Worm (Caenorhabditis elegans) whole organism, late embryonic: ENCODE results near the gene T27F7.12.

Experiments
- C08G9.2 ChIP-seq: sonication (generic microtip); optimal IDR thresholded peaks from 2 replicates; lab custom pipeline; 2016; ENCODE audit warnings: mild to moderate bottlenecking, missing genetic modification characterization, moderate library complexity, missing compliant biosample characterization
- F13H6.1 ChIP-seq: sonication (generic microtip); optimal IDR thresholded peaks from 2 replicates; lab custom pipeline; 2016; ENCODE audit warnings: missing genetic modification characterization, missing compliant biosample characterization
- K02D7.2 ChIP-seq: sonication (generic microtip); optimal IDR thresholded peaks from 2 replicates; lab custom pipeline; 2017; ENCODE audit warnings: mild to moderate bottlenecking, missing genetic modification characterization, missing compliant biosample characterization
- T23F11.4 ChIP-seq: fragments of 200-800 bp; sonication (Bioruptor generic); optimal IDR thresholded peaks from 2 replicates; lab custom pipeline; 2018; ENCODE audit warnings: mild to moderate bottlenecking, missing genetic modification characterization, missing compliant biosample characterization
- Y22D7AL.16 ChIP-seq: sonication (generic microtip); optimal IDR thresholded peaks from 2 replicates; lab custom pipeline; 2016; ENCODE audit warnings: missing genetic modification characterization, missing compliant biosample characterization
- ceh-14 ChIP-seq: sonication (generic microtip); optimal IDR thresholded peaks from 2 replicates; lab custom pipeline; 2016; ENCODE audit warnings: missing genotype, missing genetic modification characterization, missing compliant biosample characterization
- ceh-2 ChIP-seq: sonication (generic microtip); optimal IDR thresholded peaks from 2 replicates; lab custom pipeline; 2016; ENCODE audit warnings: missing genotype, missing genetic modification characterization, missing compliant biosample characterization
- ceh-45 ChIP-seq: fragments of 200-800 bp; sonication (Bioruptor generic); IDR thresholded peaks from 2 replicates; pipeline ENCODE4 v1.3.6; 2022; ENCODE audit warnings: missing genetic modification reagents, missing genetic modification characterization, missing compliant biosample characterization
- ceh-9 ChIP-seq: sonication (generic microtip); optimal IDR thresholded peaks from 2 replicates; lab custom pipeline; 2016; ENCODE audit warnings: mild to moderate bottlenecking, missing genetic modification characterization, inconsistent platforms, missing compliant biosample characterization
- dve-1 ChIP-seq: sonication (generic microtip); optimal IDR thresholded peaks from 2 replicates; lab custom pipeline; 2017; ENCODE audit warnings: antibody characterized with exemption, mild to moderate bottlenecking, missing genetic modification characterization, missing compliant biosample characterization
- elt-2 ChIP-seq: sonication (generic microtip); optimal IDR thresholded peaks from 2 replicates; lab custom pipeline; 2016; ENCODE audit warnings: missing genetic modification reagents, missing genetic modification characterization, missing compliant biosample characterization
- elt-4 ChIP-seq: sonication (generic microtip); optimal IDR thresholded peaks from 2 replicates; lab custom pipeline; 2016; ENCODE audit warnings: missing genetic modification characterization, missing compliant biosample characterization
- ets-4 ChIP-seq: sonication (generic microtip); optimal IDR thresholded peaks from 2 replicates; lab custom pipeline; 2016; ENCODE audit warnings: missing genetic modification characterization, missing compliant biosample characterization
- fax-1 ChIP-seq: sonication (generic microtip); optimal IDR thresholded peaks from 2 replicates; lab custom pipeline; 2016; ENCODE audit warnings: missing genotype, missing genetic modification characterization, missing compliant biosample characterization
- fkh-10 ChIP-seq: fragments of 150-350 bp; optimal IDR thresholded peaks from 2 replicates; lab custom pipeline; 2014; ENCODE audit warnings: missing biosample characterization, missing genetic modification reagents, missing genetic modification characterization
- hlh-30 ChIP-seq: sonication (generic microtip); optimal IDR thresholded peaks from 2 replicates; lab custom pipeline; 2017; ENCODE audit warnings: antibody characterized with exemption, missing genetic modification characterization, missing compliant biosample characterization; ENCODE audit not compliant: insufficient read depth
- lim-6 ChIP-seq: sonication (generic microtip); optimal IDR thresholded peaks from 2 replicates; lab custom pipeline; 2016; ENCODE audit warnings: missing genetic modification characterization, missing compliant biosample characterization
- madf-2 ChIP-seq: sonication (generic microtip); optimal IDR thresholded peaks from 2 replicates; lab custom pipeline; 2017; ENCODE audit warnings: missing genetic modification characterization, missing compliant biosample characterization
- mec-3 ChIP-seq: sonication (generic microtip); optimal IDR thresholded peaks from 2 replicates; lab custom pipeline; 2016; ENCODE audit warnings: borderline replicate concordance, missing genetic modification characterization, missing compliant biosample characterization
- nhr-11 ChIP-seq: fragments of 150-350 bp; optimal IDR thresholded peaks from 2 replicates; lab custom pipeline; 2014; ENCODE audit warnings: missing biosample characterization, missing genetic modification characterization
- pag-3 ChIP-seq: sonication (generic microtip); optimal IDR thresholded peaks from 2 replicates; lab custom pipeline; 2016; ENCODE audit warnings: missing compliant biosample characterization, missing genetic modification characterization, borderline replicate concordance
- pax-1 ChIP-seq: fragments of 150-350 bp; optimal IDR thresholded peaks from 2 replicates; lab custom pipeline; 2014; ENCODE audit warnings: missing biosample characterization, missing genetic modification characterization
- pqm-1 ChIP-seq: sonication (generic microtip); optimal IDR thresholded peaks from 2 replicates; lab custom pipeline; 2016; ENCODE audit warnings: missing genetic modification characterization, missing compliant biosample characterization
- rnt-1 ChIP-seq: sonication (generic microtip); optimal IDR thresholded peaks from 2 replicates; lab custom pipeline; 2016; ENCODE audit warnings: missing genetic modification characterization, missing compliant biosample characterization
- sox-4 ChIP-seq: sonication (generic microtip); optimal IDR thresholded peaks from 2 replicates; lab custom pipeline; 2017; ENCODE audit warnings: mild to moderate bottlenecking, missing genetic modification characterization, inconsistent platforms, missing compliant biosample characterization
- unc-42 ChIP-seq: sonication (generic microtip); optimal IDR thresholded peaks from 2 replicates; lab custom pipeline; 2016; ENCODE audit warnings: missing genotype, missing genetic modification characterization, missing compliant biosample characterization
- zip-5 ChIP-seq: sonication (generic microtip); optimal IDR thresholded peaks from 2 replicates; lab custom pipeline; 2016; ENCODE audit warnings: missing genetic modification characterization, missing compliant biosample characterization

Gene T27F7.12

DNA sequence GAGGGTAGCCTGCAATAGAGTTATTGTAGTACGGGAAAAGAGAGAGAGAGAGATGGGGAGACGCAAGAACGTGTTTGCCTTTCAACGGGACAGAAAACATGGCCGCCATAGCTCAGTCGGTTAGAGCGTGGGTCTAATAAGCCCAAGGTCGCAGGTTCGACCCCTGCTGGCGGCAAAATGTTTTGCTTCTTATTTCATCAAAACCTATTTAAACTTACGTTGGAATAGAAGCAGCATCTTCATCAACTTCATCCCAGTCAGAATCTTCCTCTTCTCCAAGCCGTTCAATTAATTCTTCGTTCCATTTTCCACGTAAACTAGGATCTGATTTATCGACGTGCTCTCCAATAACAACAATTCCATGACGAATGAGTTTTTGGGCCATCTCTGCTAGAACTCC, 42.8 kb downstream of the T27F7.12 start (continued):
- TF ChIP-seq C08G9.2 (tag; lab: Kevin White, UChicago) = peak; percentile 86
- peak; percentile 15 for TF ChIP-seq pag-3 (tag; lab: Kevin White, UChicago)
- TF ChIP-seq rnt-1 (tag; lab: Kevin White, UChicago) = peak; percentile 58
- TF ChIP-seq Y22D7AL.16 = peak; percentile 85
- peak; percentile 77; the same call in 1 of the 2 replicates for TF ChIP-seq ceh-45 (GFP tag; lab: Robert Waterston, UW)
- TF ChIP-seq elt-2 (tag; lab: Kevin White, UChicago) = peak; percentile 100
- TF ChIP-seq ets-4 (tag; lab: Kevin White, UChicago) = no peak
- TF ChIP-seq mec-3 (tag; lab: Kevin White, UChicago) = peak; percentile 58
- TF ChIP-seq ceh-9 = peak; percentile 49
- peak; percentile 78 for TF ChIP-seq unc-42 (tag; lab: Kevin White, UChicago)
- peak; percentile 15 for TF ChIP-seq elt-4
- peak; percentile 88 for TF ChIP-seq sox-4 (tag; lab: Kevin White, UChicago)
- TF ChIP-seq fax-1 (tag; lab: Kevin White, UChicago) = peak; percentile 82
- TF ChIP-seq ceh-14 = peak; percentile 77
- no peak for TF ChIP-seq hlh-30 (tag; lab: Kevin White, UChicago)
- peak; percentile 86 for TF ChIP-seq K02D7.2 (tag; lab: Kevin White, UChicago)
- TF ChIP-seq, all 69 proteins: peak for 59

DNA sequence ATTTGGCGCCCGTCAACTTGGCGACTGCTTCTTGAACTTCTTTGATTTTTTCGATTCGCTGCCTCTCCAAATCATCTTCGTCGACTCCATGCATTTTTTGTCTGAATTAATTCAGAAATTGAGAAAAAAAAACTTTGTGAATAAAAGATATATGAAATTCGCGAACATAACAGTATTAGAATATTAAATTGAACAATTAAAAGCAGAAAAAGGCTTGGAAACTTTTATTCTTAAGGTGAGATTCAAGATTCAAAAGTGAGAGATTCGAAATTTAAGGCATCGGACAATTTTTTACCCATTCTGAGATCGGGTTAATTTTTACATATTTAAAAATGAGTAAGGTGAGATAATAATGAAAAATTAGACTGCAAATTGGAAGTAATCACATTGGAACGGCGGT, 44.0 kb downstream of the T27F7.12 start, which contains the start of gene F33G12.3:
Gene F33G12.3 (minus strand): TSS at position 101 of the 400 bp plus-strand sequence.
- TF ChIP-seq F13H6.1 = no peak

- TF ChIP-seq pax-1 = no peak
- TF ChIP-seq T23F11.4 (GFP tag; lab: Kevin White, UChicago) = no peak
- TF ChIP-seq elt-2 (tag; lab: Kevin White, UChicago) = no peak
- TF ChIP-seq ets-4 (tag; lab: Kevin White, UChicago) = no peak
- TF ChIP-seq pqm-1 = no peak
- no peak for TF ChIP-seq lim-6 (tag; lab: Kevin White, UChicago)
- no peak for TF ChIP-seq zip-5 (tag; lab: Kevin White, UChicago)
- TF ChIP-seq dve-1 (tag; lab: Kevin White, UChicago) = no peak
- TF ChIP-seq F13H6.1 = no peak
- no peak for TF ChIP-seq C08G9.2 (tag; lab: Kevin White, UChicago)
- TF ChIP-seq nhr-11 (tag; lab: Kevin White, UChicago) = no peak
- no peak for TF ChIP-seq fkh-10
- no peak for TF ChIP-seq madf-2 (tag; lab: Kevin White, UChicago)
- no peak for TF ChIP-seq sox-4 (tag; lab: Kevin White, UChicago)
- no peak for TF ChIP-seq ceh-2
Measured at ce11 chrII:5036128-5036527, 46.2 kb downstream of the T27F7.12 start, which contains the start of gene lrr-1. Gene lrr-1, minus strand, starts transcription at chrII:5036439.

DNA sequence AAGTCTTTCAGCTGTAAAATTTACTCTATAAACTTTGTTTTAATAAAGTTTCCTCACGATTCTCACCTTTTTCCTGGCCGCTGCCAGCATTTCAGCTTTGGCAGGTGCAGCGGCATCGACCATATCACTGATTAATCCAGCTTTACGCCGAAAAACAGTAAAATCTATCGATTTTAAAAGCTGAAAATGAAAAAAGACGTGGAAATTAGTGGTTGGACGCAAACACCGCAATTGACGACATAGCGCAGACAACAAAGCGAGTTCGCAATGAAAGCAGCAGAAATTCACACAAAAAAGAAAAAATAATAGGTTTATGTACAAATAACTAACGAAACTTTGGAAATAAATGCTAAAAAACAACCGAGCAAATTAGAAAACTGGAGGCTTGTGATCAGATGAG, 50.0 kb downstream of the T27F7.12 start, which contains the start of gene golg-2:
Gene golg-2 (minus strand): TSS at position 180 of the 400 bp plus-strand sequence.
- TF ChIP-seq elt-2 (tag; lab: Kevin White, UChicago) = peak; percentile 45
- TF ChIP-seq zip-5 (tag; lab: Kevin White, UChicago) = no peak
